Fruit fly (Drosophila melanogaster) whole organism, embryonic: Measurements from ENCODE around the gene CG8349.
A peak's percentile ranks its signal among the peaks of the same experiment; 100 is the strongest.

Experiments
- Awh ChIP-seq: fragments of 200-800 bp; sonication (Bioruptor generic); IDR thresholded peaks from 2 replicates; pipeline ENCODE4, ENCODE4 v1.3.6; 2022; ENCODE audit warnings: missing biosample characterization, missing genetic modification characterization
- BEAF-32 ChIP-seq: fragments of 200-800 bp; sonication (Bioruptor generic); optimal IDR thresholded peaks from 3 replicates; lab custom pipeline; 2017; ENCODE audit warnings: missing biosample characterization, missing genetic modification characterization, mild to moderate bottlenecking, moderate library complexity, missing genetic modification reagents
- Bteb2 ChIP-seq: fragments of 200-800 bp; sonication (Bioruptor generic); optimal IDR thresholded peaks from 2 replicates; lab custom pipeline; 2016; ENCODE audit warnings: missing biosample characterization, missing genetic modification characterization
- CG11504 ChIP-seq: fragments of 200-800 bp; sonication (Bioruptor generic); optimal IDR thresholded peaks from 3 replicates; lab custom pipeline; 2019; ENCODE audit warnings: missing biosample characterization, mild to moderate bottlenecking, missing genetic modification characterization, moderate library complexity
- CG12942 ChIP-seq: fragments of 200-800 bp; sonication (Bioruptor generic); optimal IDR thresholded peaks from 3 replicates; lab custom pipeline; 2016; ENCODE audit warnings: missing biosample characterization, missing genetic modification characterization
- CG13624 ChIP-seq: fragments of 200-800 bp; sonication (Bioruptor generic); optimal IDR thresholded peaks from 2 replicates; lab custom pipeline; 2016; ENCODE audit warnings: missing biosample characterization, missing genetic modification characterization
- CG13775 ChIP-seq: fragments of 200-800 bp; sonication (Bioruptor generic); optimal IDR thresholded peaks from 3 replicates; lab custom pipeline; 2017; ENCODE audit warnings: missing biosample characterization, mild to moderate bottlenecking, missing genetic modification characterization
- CG17359 ChIP-seq: fragments of 200-800 bp; sonication (Bioruptor generic); optimal IDR thresholded peaks from 3 replicates; lab custom pipeline; 2018; ENCODE audit warnings: missing biosample characterization, mild to moderate bottlenecking, missing genetic modification characterization, moderate library complexity
- CG17568 ChIP-seq: fragments of 200-800 bp; sonication (Bioruptor generic); optimal IDR thresholded peaks from 2 replicates; lab custom pipeline; 2018; ENCODE audit warnings: missing biosample characterization, mild to moderate bottlenecking, missing genetic modification characterization, moderate library complexity
- CG18011 ChIP-seq: fragments of 200-800 bp; sonication (Bioruptor generic); optimal IDR thresholded peaks from 2 replicates; lab custom pipeline; 2017; ENCODE audit warnings: missing biosample characterization, missing genetic modification characterization, mild to moderate bottlenecking, moderate library complexity, missing genotype
- CG2712 ChIP-seq: fragments of 200-800 bp; optimal IDR thresholded peaks from 3 replicates; lab custom pipeline; 2019; ENCODE audit warnings: missing biosample characterization, mild to moderate bottlenecking, missing genetic modification characterization, moderate library complexity
- CG34422 ChIP-seq: fragments of 200-800 bp; sonication (Bioruptor generic); IDR thresholded peaks from 3 replicates; pipeline ENCODE4 v1.3.6; 2022; ENCODE audit warnings: missing biosample characterization, missing genetic modification characterization
- CG6254 ChIP-seq: fragments of 200-800 bp; sonication (Bioruptor generic); optimal IDR thresholded peaks from 3 replicates; lab custom pipeline; 2017; ENCODE audit warnings: mild to moderate bottlenecking, missing biosample characterization, missing genetic modification reagents, missing genetic modification characterization
- CG7271 ChIP-seq: fragments of 200-800 bp; sonication (Bioruptor generic); optimal IDR thresholded peaks from 2 replicates; lab custom pipeline; 2018; ENCODE audit warnings: missing biosample characterization, mild to moderate bottlenecking, missing genetic modification characterization, moderate library complexity
- CG8281 ChIP-seq: fragments of 200-800 bp; sonication (Bioruptor generic); optimal IDR thresholded peaks from 2 replicates; lab custom pipeline; 2018; ENCODE audit warnings: missing biosample characterization, mild to moderate bottlenecking, missing genetic modification characterization, moderate library complexity
- CG9215 ChIP-seq: fragments of 200-800 bp; sonication (Bioruptor generic); IDR thresholded peaks from 2 replicates; pipeline ENCODE4 v1.3.6; 2022; ENCODE audit warnings: missing biosample characterization, missing genetic modification characterization
- Chrac-16 ChIP-seq: fragments of 200-800 bp; sonication (Bioruptor generic); optimal IDR thresholded peaks from 3 replicates; lab custom pipeline; 2016; ENCODE audit warnings: missing biosample characterization, missing genetic modification characterization
- D19A ChIP-seq: fragments of 200-800 bp; optimal IDR thresholded peaks from 3 replicates; lab custom pipeline; 2019; ENCODE audit warnings: missing biosample characterization, mild to moderate bottlenecking, missing genetic modification characterization, moderate library complexity
- Doc3 ChIP-seq: fragments of 200-800 bp; sonication (Bioruptor generic); IDR thresholded peaks from 3 replicates; pipeline ENCODE4 v1.3.6; 2022; ENCODE audit warnings: missing biosample characterization, missing genetic modification characterization; ENCODE audit not compliant: partially characterized antibody
- Drgx ChIP-seq: fragments of 200-800 bp; sonication (Bioruptor generic); IDR thresholded peaks from 2 replicates; pipeline ENCODE4 v1.3.6; 2022; ENCODE audit warnings: missing biosample characterization, missing genetic modification characterization
- Ets65A ChIP-seq: fragments of 200-800 bp; sonication (Bioruptor generic); peaks from one replicate; lab custom pipeline; 2016; ENCODE audit warnings: missing biosample characterization, missing genetic modification characterization
- Gug ChIP-seq: fragments of 200-800 bp; sonication (Bioruptor generic); IDR thresholded peaks from 4 replicates; pipeline ENCODE4 v1.3.6; 2022; ENCODE audit warnings: missing biosample characterization, missing genetic modification characterization
- HLH4C ChIP-seq: fragments of 200-800 bp; sonication (Bioruptor generic); IDR thresholded peaks from 3 replicates; pipeline ENCODE4 v1.3.6; 2022; ENCODE audit warnings: missing biosample characterization, missing genetic modification characterization; ENCODE audit not compliant: partially characterized antibody
- Hr39 ChIP-seq: fragments of >200 bp; optimal IDR thresholded peaks from 2 replicates; lab custom pipeline; 2017
- Lhr ChIP-seq: fragments of 200-800 bp; sonication (Bioruptor generic); optimal IDR thresholded peaks from 3 replicates; lab custom pipeline; 2017; ENCODE audit warnings: mild to moderate bottlenecking, missing biosample characterization, missing genetic modification reagents, missing genetic modification characterization
- MESR4 ChIP-seq: fragments of 200-800 bp; sonication (Bioruptor generic); optimal IDR thresholded peaks from 2 replicates; lab custom pipeline; 2018; ENCODE audit warnings: missing biosample characterization, mild to moderate bottlenecking, missing genetic modification characterization, moderate library complexity
- Max ChIP-seq: fragments of 200-800 bp; sonication (Bioruptor generic); optimal IDR thresholded peaks from 2 replicates; lab custom pipeline; 2016; ENCODE audit warnings: missing biosample characterization, mild to moderate bottlenecking, missing genetic modification characterization
- Opbp ChIP-seq: fragments of 200-800 bp; sonication (Bioruptor generic); IDR thresholded peaks from 3 replicates; pipeline ENCODE4 v1.3.6; 2022; ENCODE audit warnings: missing biosample characterization, missing genetic modification characterization; ENCODE audit not compliant: partially characterized antibody
- Sry-β ChIP-seq: fragments of 200-800 bp; sonication (Bioruptor generic); optimal IDR thresholded peaks from 2 replicates; lab custom pipeline; 2018; ENCODE audit warnings: missing biosample characterization, mild to moderate bottlenecking, missing genetic modification characterization, moderate library complexity
- abd-A ChIP-seq: fragments of 200-800 bp; sonication (Bioruptor generic); optimal IDR thresholded peaks from 3 replicates; lab custom pipeline; 2019; ENCODE audit warnings: missing biosample characterization, mild to moderate bottlenecking, missing genetic modification characterization, moderate library complexity
- ash1 ChIP-seq: fragments of 200-800 bp; sonication (Bioruptor generic); optimal IDR thresholded peaks from 2 replicates; lab custom pipeline; 2018; ENCODE audit warnings: missing biosample characterization, mild to moderate bottlenecking, missing genetic modification characterization
- ato ChIP-seq: fragments of 200-800 bp; sonication (Bioruptor generic); IDR thresholded peaks from 2 replicates; pipeline ENCODE4 v1.3.6; 2022; ENCODE audit warnings: missing biosample characterization, missing genetic modification characterization; ENCODE audit not compliant: partially characterized antibody
- caup ChIP-seq: fragments of 200-800 bp; sonication (Bioruptor generic); optimal IDR thresholded peaks from 3 replicates; lab custom pipeline; 2017; ENCODE audit warnings: missing biosample characterization, mild to moderate bottlenecking, missing genetic modification characterization, moderate library complexity; ENCODE audit not compliant: severe bottlenecking
- dati ChIP-seq: fragments of 200-800 bp; sonication (Bioruptor generic); IDR thresholded peaks from 2 replicates; pipeline ENCODE4 v1.3.6; 2022; ENCODE audit warnings: missing biosample characterization, missing genetic modification characterization
- dimm ChIP-seq: fragments of 200-800 bp; sonication (Bioruptor generic); IDR thresholded peaks from 2 replicates; pipeline ENCODE4 v1.3.6; 2022; ENCODE audit warnings: missing biosample characterization, missing genetic modification characterization
- dmrt99B ChIP-seq: fragments of 200-800 bp; sonication (Bioruptor generic); optimal IDR thresholded peaks from 2 replicates; lab custom pipeline; 2018; ENCODE audit warnings: missing biosample characterization, mild to moderate bottlenecking, missing genetic modification characterization, moderate library complexity
- fd102C ChIP-seq: fragments of 200-800 bp; sonication (Bioruptor generic); optimal IDR thresholded peaks from 2 replicates; lab custom pipeline; 2018; ENCODE audit warnings: missing biosample characterization, mild to moderate bottlenecking, missing genetic modification characterization, moderate library complexity
- lbe ChIP-seq: fragments of 200-800 bp; sonication (Bioruptor generic); optimal IDR thresholded peaks from 2 replicates; lab custom pipeline; 2016; ENCODE audit warnings: missing biosample characterization, mild to moderate bottlenecking, missing genetic modification characterization
- lilli ChIP-seq: fragments of 200-800 bp; sonication (Bioruptor generic); optimal IDR thresholded peaks from 3 replicates; lab custom pipeline; 2016; ENCODE audit warnings: missing biosample characterization, missing genetic modification characterization
- lmd ChIP-seq: fragments of 200-800 bp; sonication (Bioruptor generic); IDR thresholded peaks from 2 replicates; pipeline ENCODE4 v1.3.6; 2022; ENCODE audit warnings: missing biosample characterization, missing genetic modification characterization
- lola ChIP-seq, 3 experiments: fragments of >200 bp in 2 of 3; fragments of 200-800 bp in 1 of 3; sonication (Bioruptor generic) in 1 of 3; optimal IDR thresholded peaks; 2 replicates each; lab custom pipeline; 2017 to 2019; ENCODE audit warnings: missing biosample characterization in 3 of 3, missing genetic modification characterization in 3 of 3, mild to moderate bottlenecking in 1 of 3, moderate library complexity in 1 of 3
- odd ChIP-seq: fragments of 200-800 bp; sonication (Bioruptor generic); optimal IDR thresholded peaks from 2 replicates; lab custom pipeline; 2017; ENCODE audit warnings: missing biosample characterization, mild to moderate bottlenecking, missing genetic modification characterization
- p53 ChIP-seq: fragments of 200-800 bp; sonication (Bioruptor generic); optimal IDR thresholded peaks from 2 replicates; lab custom pipeline; 2016; ENCODE audit warnings: missing biosample characterization, missing genetic modification characterization
- pita ChIP-seq: fragments of 200-800 bp; sonication (Bioruptor generic); optimal IDR thresholded peaks from 2 replicates; lab custom pipeline; 2017; ENCODE audit warnings: missing biosample characterization, mild to moderate bottlenecking, missing genetic modification characterization
- ranshi ChIP-seq: fragments of 200-800 bp; sonication (Bioruptor generic); IDR thresholded peaks from 2 replicates; pipeline ENCODE4 v1.3.6; 2022; ENCODE audit warnings: missing biosample characterization, missing genetic modification characterization
- slbo ChIP-seq: fragments of 200-800 bp; sonication (Bioruptor generic); IDR thresholded peaks from 2 replicates; pipeline ENCODE4 v1.3.6; 2022; ENCODE audit warnings: missing biosample characterization, missing genetic modification characterization
- so ChIP-seq: fragments of 200-800 bp; sonication (Bioruptor generic); IDR thresholded peaks from 3 replicates; pipeline ENCODE4 v1.3.6; 2022; ENCODE audit warnings: missing biosample characterization, missing genetic modification characterization
- unpg ChIP-seq: fragments of 200-800 bp; sonication (Bioruptor generic); optimal IDR thresholded peaks from 3 replicates; lab custom pipeline; 2018; ENCODE audit warnings: missing biosample characterization, mild to moderate bottlenecking, missing genetic modification characterization, moderate library complexity
- wdn ChIP-seq: fragments of 200-800 bp; sonication (Bioruptor generic); IDR thresholded peaks from 2 replicates; pipeline ENCODE4 v1.3.6; 2022; ENCODE audit warnings: missing biosample characterization, missing genetic modification characterization
- zfh2 ChIP-seq: fragments of 200-800 bp; sonication (Bioruptor generic); optimal IDR thresholded peaks from 2 replicates; lab custom pipeline; 2016; ENCODE audit warnings: missing biosample characterization, missing genetic modification characterization

The CG8349 gene

dm6 chr2L:8239712-8240245 lies 24.1 kb downstream of the CG8349 start, which contains the start of gene Pvr (continued):
- no peak for TF ChIP-seq ash1 (GFP tag; lab: Kevin White, UChicago)
- no peak for TF ChIP-seq dmrt99B (tag; lab: Kevin White, UChicago)
- TF ChIP-seq Drgx (GFP tag; lab: Robert Waterston, UW), result no peak
- TF ChIP-seq HLH4C, result peak; percentile 97
- no peak for TF ChIP-seq dati
- no peak for TF ChIP-seq CG2712 (tag; lab: Kevin White, UChicago)
- no peak for TF ChIP-seq CG9215 (GFP tag; lab: Robert Waterston, UW)
- TF ChIP-seq pita, result no peak
- no peak for TF ChIP-seq abd-A (tag; lab: Kevin White, UChicago)
- TF ChIP-seq odd (GFP tag; lab: Kevin White, UChicago), result no peak
- TF ChIP-seq lola (GFP tag; optimal IDR thresholded peaks at IDR 0.05; lab: Kevin White, UChicago), result peak in 1 of 3 experiments; percentile 22
- TF ChIP-seq dimm (GFP tag; lab: Robert Waterston, UW), result no peak
- TF ChIP-seq BEAF-32 (GFP tag; lab: Kevin White, UChicago), result peak; percentile 95
- TF ChIP-seq fd102C, result no peak
- TF ChIP-seq CG34422 (GFP tag; lab: Robert Waterston, UW), result peak; percentile 11; the same call in 1 of the 3 replicates
- peak; percentile 68; the same call in 1 of the 3 replicates for TF ChIP-seq so (GFP tag; lab: Robert Waterston, UW)
- TF ChIP-seq Bteb2, result no peak
- no peak for TF ChIP-seq CG12942 (GFP tag; lab: Kevin White, UChicago)
- TF ChIP-seq unpg (GFP tag; lab: Kevin White, UChicago), result no peak
- no peak for TF ChIP-seq CG6254 (GFP tag; lab: Kevin White, UChicago)
- TF ChIP-seq p53 (GFP tag; lab: Kevin White, UChicago), result no peak
- TF ChIP-seq ato (GFP tag; lab: Robert Waterston, UW), result peak; percentile 91
- no peak for TF ChIP-seq lmd (GFP tag; lab: Robert Waterston, UW)
- TF ChIP-seq CG11504, result no peak
- peak; percentile 17 for TF ChIP-seq CG13775 (GFP tag; lab: Kevin White, UChicago)
- TF ChIP-seq Opbp, result peak; percentile 92
- TF ChIP-seq Lhr (GFP tag; lab: Kevin White, UChicago), result peak; percentile 74
- no peak for TF ChIP-seq Hr39 (lab: Kevin White, UChicago)
- peak; percentile 51 for TF ChIP-seq CG13624 (GFP tag; lab: Kevin White, UChicago)
- TF ChIP-seq CG8281, result no peak
- no peak for TF ChIP-seq Awh (GFP tag; lab: Robert Waterston, UW)
- no peak for TF ChIP-seq CG17568
- TF ChIP-seq Sry-β, result no peak
- no peak for TF ChIP-seq MESR4 (GFP tag; lab: Kevin White, UChicago)
- TF ChIP-seq Max (GFP tag; lab: Kevin White, UChicago), result peak; percentile 4
- TF ChIP-seq caup (GFP tag; lab: Kevin White, UChicago), result no peak
- no peak for TF ChIP-seq wdn (GFP tag; lab: Robert Waterston, UW)
- TF ChIP-seq slbo (GFP tag; lab: Robert Waterston, UW), result no peak
- TF ChIP-seq ranshi, result no peak
- TF ChIP-seq lilli (GFP tag; lab: Kevin White, UChicago), result peak; percentile 24
- TF ChIP-seq zfh2 (GFP tag; lab: Kevin White, UChicago), result no peak
- TF ChIP-seq Chrac-16 (GFP tag; lab: Kevin White, UChicago), result no peak
- TF ChIP-seq lbe (GFP tag; lab: Kevin White, UChicago), result peak; percentile 32
- TF ChIP-seq Ets65A (GFP tag; lab: Kevin White, UChicago), result no peak
- TF ChIP-seq D19A (tag; lab: Kevin White, UChicago), result no peak
- no peak for TF ChIP-seq CG7271 (tag; lab: Kevin White, UChicago)
- TF ChIP-seq Gug (GFP tag; lab: Robert Waterston, UW), result no peak; the same call in 3 of the 4 replicates
- TF ChIP-seq Doc3 (GFP tag; lab: Robert Waterston, UW), result peak; percentile 97
- no peak for TF ChIP-seq CG17359 (tag; lab: Kevin White, UChicago)
- no peak for TF ChIP-seq CG18011
